Fruit fly (Drosophila melanogaster): ENCODE measurements around the gene Glut4EF.

The Glut4EF gene

DNA sequence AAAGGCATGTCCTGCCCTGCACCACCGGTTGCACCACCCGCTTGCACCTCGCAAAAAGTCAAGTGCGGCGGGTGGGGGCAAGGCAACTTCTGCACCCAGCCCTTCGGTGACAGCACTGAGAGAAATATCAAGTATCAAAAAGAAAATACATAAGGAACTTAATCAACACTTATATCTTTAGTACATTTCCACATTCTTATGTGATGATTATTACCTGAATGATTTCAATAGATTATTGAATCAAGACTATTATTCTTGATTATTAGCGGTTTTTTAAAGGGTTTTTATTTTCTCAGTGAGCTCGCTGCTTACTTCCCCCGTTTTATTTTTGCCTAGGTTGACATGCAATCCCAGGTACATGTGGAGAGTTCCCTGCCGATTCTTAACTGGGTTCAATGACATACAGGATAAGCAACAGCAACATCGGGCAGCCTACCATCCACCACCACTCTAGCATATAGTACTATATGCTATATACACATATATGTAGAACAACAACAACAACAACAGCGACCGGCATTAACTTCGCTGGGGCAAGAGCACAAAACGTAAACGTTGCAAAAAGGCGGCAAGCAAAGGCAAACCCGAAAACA lies 91.7 kb downstream of the Glut4EF start (continued):
- peak; percentile 85 for TF ChIP-seq Eip75B (GFP tag; optimal IDR thresholded peaks at IDR 0.05)
- peak; percentile 51 for TF ChIP-seq Gug (GFP tag; IDR thresholded peaks at IDR 0.05)
- TF ChIP-seq Eip93F (GFP tag; optimal IDR thresholded peaks at IDR 0.05) = no peak
- peak; percentile 80 for TF ChIP-seq fd59A (GFP tag; optimal IDR thresholded peaks at IDR 0.05)
- TF ChIP-seq CG1621 (tag; optimal IDR thresholded peaks at IDR 0.05) = peak; percentile 81
- peak; percentile 29 for TF ChIP-seq lz (GFP tag; optimal IDR thresholded peaks at IDR 0.05)
- peak; percentile 67 for TF ChIP-seq Sox14 (GFP tag; optimal IDR thresholded peaks at IDR 0.05)
- TF ChIP-seq salr (GFP tag; optimal IDR thresholded peaks at IDR 0.05) = peak; percentile 53 to 68
- peak; percentile 90 for TF ChIP-seq Ets96B (tag; optimal IDR thresholded peaks at IDR 0.05)

DNA sequence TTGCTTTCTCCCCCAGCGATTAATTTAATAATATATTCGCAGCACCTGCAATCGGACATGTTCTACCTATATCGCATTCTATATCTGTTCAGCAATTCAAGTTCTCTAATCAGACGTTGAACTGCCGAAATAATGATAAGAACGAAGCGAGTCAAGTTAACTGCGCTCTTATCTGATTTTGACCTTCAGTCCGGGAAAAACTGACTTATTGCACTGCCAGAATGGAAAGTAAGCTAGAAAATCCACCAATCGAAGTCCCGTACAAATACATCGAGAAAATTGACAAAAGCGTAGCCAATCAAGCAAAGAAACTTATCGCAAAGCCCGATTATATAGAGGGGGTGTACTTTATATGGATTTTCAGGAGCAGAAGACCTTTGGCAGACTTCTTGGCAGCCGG lies 93.8 kb downstream of the Glut4EF start:
- TF ChIP-seq ss (GFP tag; optimal IDR thresholded peaks at IDR 0.05) (no peak), Eip93F (GFP tag; optimal IDR thresholded peaks at IDR 0.05) (peak; percentile 96), vri (GFP tag; optimal IDR thresholded peaks at IDR 0.05) (peak; percentile 67), Eip78C (GFP tag) (peak; percentile 31), svp (GFP tag) (peak; percentile 68), cyc (GFP tag; optimal IDR thresholded peaks at IDR 0.05) (no peak), CG4318 (GFP tag; optimal IDR thresholded peaks at IDR 0.05) (no peak)

DNA sequence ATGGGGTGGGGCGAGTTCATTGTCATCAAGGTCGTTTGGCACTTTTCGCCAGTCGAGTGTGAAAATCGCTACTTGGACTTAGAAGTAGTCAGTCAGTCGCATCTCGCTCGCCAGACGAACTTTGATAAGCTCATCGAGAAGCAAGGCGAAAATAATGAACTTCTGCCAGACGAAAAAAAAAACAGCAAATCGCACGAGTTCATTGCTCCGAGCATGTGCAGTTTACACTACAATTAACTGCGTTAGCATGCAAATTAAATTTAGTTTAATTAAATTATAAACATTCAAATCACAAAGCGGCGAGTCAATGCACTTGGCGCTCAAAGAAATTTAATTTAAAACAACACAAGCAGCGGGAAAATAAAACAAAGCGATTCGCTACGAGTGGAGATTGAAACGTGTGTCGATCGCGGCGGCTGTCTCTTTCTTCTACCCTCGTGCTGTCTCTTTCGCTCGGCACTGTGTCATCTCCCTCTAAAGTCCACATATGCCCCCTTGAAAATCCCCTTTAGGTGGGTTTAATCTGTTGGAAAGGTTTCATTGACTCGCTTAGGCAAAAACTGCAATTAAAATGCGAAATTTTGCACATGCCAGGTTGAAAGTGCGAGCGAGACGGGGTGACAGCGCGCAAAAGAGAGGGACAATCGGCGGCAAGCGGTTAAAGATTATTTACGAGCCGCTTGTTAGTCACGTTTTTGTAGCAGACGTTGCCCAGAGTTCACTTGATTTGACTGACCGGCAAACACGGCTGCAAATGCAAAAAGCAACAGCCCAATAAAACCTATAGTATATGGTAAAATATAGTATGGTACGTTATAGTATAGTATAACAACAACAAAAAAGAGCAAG lies 94.6 kb downstream of the Glut4EF start:
- TF ChIP-seq esn (GFP tag; optimal IDR thresholded peaks at IDR 0.05) (peak; percentile 1), Ets21C (GFP tag; optimal IDR thresholded peaks at IDR 0.05) (no peak), Met (GFP tag; optimal IDR thresholded peaks at IDR 0.05) (peak; percentile 32), Lpt (GFP tag; optimal IDR thresholded peaks at IDR 0.05) (no peak), svp (GFP tag) (peak; percentile 73), vri (GFP tag; optimal IDR thresholded peaks at IDR 0.05) (peak; percentile 72), CG8632 (GFP tag; optimal IDR thresholded peaks at IDR 0.05) (no peak), Eip93F (GFP tag; optimal IDR thresholded peaks at IDR 0.05) (peak; percentile 41), CG8119 (GFP tag; IDR thresholded peaks at IDR 0.05) (no peak), acj6 (GFP tag; optimal IDR thresholded peaks at IDR 0.05) (no peak), Sox14 (GFP tag; optimal IDR thresholded peaks at IDR 0.05) (peak; percentile 39)

DNA sequence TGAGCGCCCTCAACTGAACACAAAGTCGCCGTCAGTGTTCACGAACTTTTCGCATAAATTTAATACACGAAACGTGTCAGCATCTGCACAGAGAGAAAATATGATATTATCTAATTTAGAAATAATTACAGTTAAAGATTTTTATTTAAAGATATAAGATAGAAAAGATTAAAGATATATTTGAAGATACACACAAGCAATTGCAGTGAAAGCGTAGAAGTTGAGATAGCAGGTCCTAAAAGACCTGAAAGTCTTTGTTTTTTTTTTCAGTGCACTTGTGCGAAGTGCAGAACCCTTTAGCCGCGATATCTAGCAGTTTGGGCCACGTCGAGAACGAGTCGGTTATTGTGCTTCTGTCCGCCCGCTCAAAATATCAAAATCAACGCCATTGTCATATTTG lies 103.0 kb downstream of the Glut4EF start:
- no peak for TF ChIP-seq Gug (GFP tag; IDR thresholded peaks at IDR 0.05)
- no peak for TF ChIP-seq Ets21C (GFP tag; optimal IDR thresholded peaks at IDR 0.05)
- TF ChIP-seq acj6 (GFP tag; optimal IDR thresholded peaks at IDR 0.05) = no peak
- TF ChIP-seq svp (GFP tag) = peak; percentile 37
- no peak for TF ChIP-seq Sox15 (GFP tag; optimal IDR thresholded peaks at IDR 0.05)
- 0 out of 2 replicates have a peak, but pooled peaks have one; percentile 12 for TF ChIP-seq CG15336 (GFP tag; IDR thresholded peaks at IDR 0.05)
- no peak for TF ChIP-seq spab (GFP tag; optimal IDR thresholded peaks at IDR 0.05)
- no peak for TF ChIP-seq achi (GFP tag; optimal IDR thresholded peaks at IDR 0.05)
- no peak for TF ChIP-seq CG11902 (GFP tag; optimal IDR thresholded peaks at IDR 0.05)
- no peak for TF ChIP-seq Smox (GFP tag; optimal IDR thresholded peaks at IDR 0.05)
- no peak for TF ChIP-seq CG31627 (GFP tag; optimal IDR thresholded peaks at IDR 0.05)
- TF ChIP-seq Eip78C (GFP tag) = peak; percentile 32

- TF ChIP-seq pdm3 (GFP tag; optimal IDR thresholded peaks at IDR 0.05) (no peak), esn (GFP tag; optimal IDR thresholded peaks at IDR 0.05) (no peak), Sox14 (GFP tag; optimal IDR thresholded peaks at IDR 0.05) (no peak), dac (GFP tag; optimal IDR thresholded peaks at IDR 0.05) (no peak), Met (GFP tag; optimal IDR thresholded peaks at IDR 0.05) (no peak), CG10631 (GFP tag; optimal IDR thresholded peaks at IDR 0.05) (no peak), Hr38 (GFP tag; optimal IDR thresholded peaks at IDR 0.05) (no peak), CG3032 (tag; optimal IDR thresholded peaks at IDR 0.05) (no peak), Smox (GFP tag; optimal IDR thresholded peaks at IDR 0.05) (no peak), OdsH (GFP tag; optimal IDR thresholded peaks at IDR 0.05) (no peak), Eip78C (GFP tag) (no peak), achi (GFP tag; optimal IDR thresholded peaks at IDR 0.05) (no peak), CG10669 (GFP tag; optimal IDR thresholded peaks at IDR 0.05) (no peak), CG4318 (GFP tag; optimal IDR thresholded peaks at IDR 0.05) (no peak), CG8119 (GFP tag; IDR thresholded peaks at IDR 0.05) (no peak), Gug (GFP tag; IDR thresholded peaks at IDR 0.05) (no peak), CG31627 (GFP tag; optimal IDR thresholded peaks at IDR 0.05) (no peak), dsx (GFP tag; optimal IDR thresholded peaks at IDR 0.05; ENCODE audit: poor library complexity, severe bottlenecking) (no peak), CG6808 (GFP tag; optimal IDR thresholded peaks at IDR 0.05) (no peak)
These were observed 104.5 kb downstream of the Glut4EF start for dm6 chr3R:9978977-9979376.

Measured in whole organism, prepupa.